Fruit fly (Drosophila melanogaster): ENCODE results near the gene ND-18.

The ND-18 gene

DNA sequence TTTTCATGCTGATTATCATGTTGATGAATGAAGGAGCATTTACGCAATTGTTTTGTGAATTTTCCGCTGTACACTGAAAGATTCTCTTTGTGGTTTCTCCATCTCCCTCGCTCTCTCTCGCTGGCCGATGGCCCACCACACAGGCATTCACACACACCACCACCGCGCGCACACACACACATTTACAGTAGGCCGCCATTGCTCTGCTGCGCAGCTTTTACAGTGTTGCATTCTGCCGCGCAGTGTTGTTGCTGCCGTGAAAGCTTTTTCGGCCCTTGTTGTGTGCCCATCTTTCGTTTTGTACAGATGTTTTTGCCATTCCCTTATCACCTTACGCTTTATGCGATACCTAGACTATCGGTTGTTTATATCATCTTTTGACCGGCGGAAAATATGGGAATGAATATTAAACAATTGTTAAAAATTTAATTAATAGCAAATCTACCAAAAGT, 4.6 kb downstream of the ND-18 start:
- peak; percentile 10 for TF ChIP-seq dmrt93B (GFP tag; optimal IDR thresholded peaks at IDR 0.05)
- TF ChIP-seq brk (GFP tag; optimal IDR thresholded peaks at IDR 0.05), result no peak
- TF ChIP-seq Hr83 (GFP tag; optimal IDR thresholded peaks at IDR 0.05; ENCODE audit: poor library complexity, severe bottlenecking), result peak; percentile 79
- no peak for TF ChIP-seq jim (GFP tag; optimal IDR thresholded peaks at IDR 0.05)
- TF ChIP-seq Abd-B (GFP tag; optimal IDR thresholded peaks at IDR 0.05), result no peak
- TF ChIP-seq GATAd (GFP tag; optimal IDR thresholded peaks at IDR 0.05), result no peak
- TF ChIP-seq tai (GFP tag; optimal IDR thresholded peaks at IDR 0.05), result no peak
- TF ChIP-seq CG9705 (GFP tag; optimal IDR thresholded peaks at IDR 0.05), result peak; percentile 9
- no peak for TF ChIP-seq Rel (GFP tag; optimal IDR thresholded peaks at IDR 0.05)
- TF ChIP-seq Rel (tag; optimal IDR thresholded peaks at IDR 0.05), result peak; percentile 67
- peak; percentile 55 for TF ChIP-seq N (GFP tag; optimal IDR thresholded peaks at IDR 0.05)
- TF ChIP-seq lola (GFP tag; optimal IDR thresholded peaks at IDR 0.05), result no peak
- TF ChIP-seq Vsx2 (GFP tag; optimal IDR thresholded peaks at IDR 0.05; ENCODE audit: partially characterized antibody), result no peak
- peak; percentile 26 for TF ChIP-seq Sp1 (GFP tag; optimal IDR thresholded peaks at IDR 0.05)
- no peak for TF ChIP-seq CrebA (GFP tag; optimal IDR thresholded peaks at IDR 0.05; ENCODE audit: borderline replicate concordance)
- TF ChIP-seq Dif (GFP tag; optimal IDR thresholded peaks at IDR 0.05; ENCODE audit: partially characterized antibody), result peak; percentile 51
- peak; percentile 24 for TF ChIP-seq CG32264 (GFP tag; optimal IDR thresholded peaks at IDR 0.05)
- TF ChIP-seq h (GFP tag; optimal IDR thresholded peaks at IDR 0.05), result peak; percentile 76
- TF ChIP-seq br (GFP tag; optimal IDR thresholded peaks at IDR 0.05), result peak; percentile 58
- TF ChIP-seq Hnf4 (GFP tag; optimal IDR thresholded peaks at IDR 0.05), result peak; percentile 72
- peak; percentile 7 for TF ChIP-seq OdsH (GFP tag; optimal IDR thresholded peaks at IDR 0.05)
- TF ChIP-seq psq (GFP tag; optimal IDR thresholded peaks at IDR 0.05), result peak; percentile 93
- no peak for TF ChIP-seq usp (GFP tag; optimal IDR thresholded peaks at IDR 0.05)
- TF ChIP-seq dl (GFP tag; optimal IDR thresholded peaks at IDR 0.05; ENCODE audit: insufficient read depth in 1 of 2, partially characterized antibody in 2 of 2), result peak in 1 of 2 experiments; percentile 52
- TF ChIP-seq Hr78 (GFP tag; optimal IDR thresholded peaks at IDR 0.05), result no peak
- TF ChIP-seq dsf (GFP tag; optimal IDR thresholded peaks at IDR 0.05; ENCODE audit: borderline replicate concordance), result no peak
- no peak for TF ChIP-seq pan (optimal IDR thresholded peaks at IDR 0.05)
- TF ChIP-seq ey (GFP tag; optimal IDR thresholded peaks at IDR 0.05), result no peak
- TF ChIP-seq Jra (GFP tag; optimal IDR thresholded peaks at IDR 0.05), result peak; percentile 16
- peak; percentile 46 for TF ChIP-seq woc (GFP tag; optimal IDR thresholded peaks at IDR 0.05)
- TF ChIP-seq Dfd (GFP tag; optimal IDR thresholded peaks at IDR 0.05), result no peak
- TF ChIP-seq foxo (GFP tag; optimal IDR thresholded peaks at IDR 0.05), result peak in 1 of 2 experiments; percentile 45
- TF ChIP-seq Mio (GFP tag; optimal IDR thresholded peaks at IDR 0.05), result no peak
- peak; percentile 19 for TF ChIP-seq HLH106 (tag; optimal IDR thresholded peaks at IDR 0.05)
- TF ChIP-seq sage (GFP tag; optimal IDR thresholded peaks at IDR 0.05), result no peak
- TF ChIP-seq Myc (optimal IDR thresholded peaks at IDR 0.05), result no peak
- no peak for TF ChIP-seq sv (GFP tag; optimal IDR thresholded peaks at IDR 0.05)
- TF ChIP-seq fru (GFP tag; optimal IDR thresholded peaks at IDR 0.05), result peak; percentile 7
- peak; percentile 55 for TF ChIP-seq rgr (GFP tag; optimal IDR thresholded peaks at IDR 0.05)

DNA sequence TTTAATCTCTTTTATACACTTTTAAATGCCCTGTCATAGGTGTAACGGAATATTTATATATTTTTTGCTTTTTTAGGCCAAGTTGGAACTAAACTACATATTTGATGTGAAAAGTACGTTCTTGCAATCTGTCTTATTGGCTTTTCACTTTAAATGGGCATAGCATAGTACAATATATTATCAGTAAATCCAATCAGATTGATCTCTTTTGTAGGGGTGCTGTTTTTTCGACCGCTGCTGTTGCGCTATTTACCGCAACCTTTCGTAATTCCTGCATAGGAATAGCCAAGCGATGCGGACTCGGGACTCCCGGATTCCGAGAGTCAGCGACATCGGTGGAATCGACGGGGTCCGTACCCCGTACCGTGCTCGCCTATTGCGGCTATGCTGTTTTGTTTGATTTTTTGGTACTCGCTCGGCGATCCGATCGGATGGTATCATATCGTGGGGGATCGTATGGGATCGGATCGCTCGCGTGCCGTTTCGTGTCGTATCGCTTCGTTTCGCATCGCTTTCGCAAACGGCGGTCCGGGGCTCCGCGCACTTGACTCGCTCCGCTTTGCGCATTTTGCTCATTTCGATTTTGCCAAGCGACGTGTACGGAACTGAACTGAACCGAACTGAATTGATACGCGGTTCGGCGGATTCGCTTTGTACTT, 5.7 kb downstream of the ND-18 start:
- no peak for TF ChIP-seq Dfd (GFP tag; optimal IDR thresholded peaks at IDR 0.05)
- no peak for TF ChIP-seq Mio (GFP tag; optimal IDR thresholded peaks at IDR 0.05)
- no peak for TF ChIP-seq Vsx2 (GFP tag; optimal IDR thresholded peaks at IDR 0.05; ENCODE audit: partially characterized antibody)
- no peak for TF ChIP-seq HLH106 (tag; optimal IDR thresholded peaks at IDR 0.05)
- no peak for TF ChIP-seq psq (GFP tag; optimal IDR thresholded peaks at IDR 0.05)
- no peak for TF ChIP-seq usp (GFP tag; optimal IDR thresholded peaks at IDR 0.05)
- TF ChIP-seq sv (GFP tag; optimal IDR thresholded peaks at IDR 0.05), result no peak
- no peak for TF ChIP-seq Abd-B (GFP tag; optimal IDR thresholded peaks at IDR 0.05)
- no peak for TF ChIP-seq tai (GFP tag; optimal IDR thresholded peaks at IDR 0.05)
- no peak for TF ChIP-seq ey (GFP tag; optimal IDR thresholded peaks at IDR 0.05)
- TF ChIP-seq CG32264 (GFP tag; optimal IDR thresholded peaks at IDR 0.05), result no peak
- TF ChIP-seq pan (optimal IDR thresholded peaks at IDR 0.05), result no peak
- TF ChIP-seq lola (GFP tag; optimal IDR thresholded peaks at IDR 0.05), result no peak
- TF ChIP-seq Jra (GFP tag; optimal IDR thresholded peaks at IDR 0.05), result no peak
- no peak for TF ChIP-seq CrebA (GFP tag; optimal IDR thresholded peaks at IDR 0.05; ENCODE audit: borderline replicate concordance)
- TF ChIP-seq Rel (GFP tag; optimal IDR thresholded peaks at IDR 0.05), result no peak
- TF ChIP-seq Rel (tag; optimal IDR thresholded peaks at IDR 0.05), result peak; percentile 96
- TF ChIP-seq GATAd (GFP tag; optimal IDR thresholded peaks at IDR 0.05), result no peak
- no peak for TF ChIP-seq dmrt93B (GFP tag; optimal IDR thresholded peaks at IDR 0.05)
- peak; percentile 2 for TF ChIP-seq woc (GFP tag; optimal IDR thresholded peaks at IDR 0.05)
- TF ChIP-seq brk (GFP tag; optimal IDR thresholded peaks at IDR 0.05), result no peak
- peak in 1 of 2 experiments; percentile 23 for TF ChIP-seq foxo (GFP tag; optimal IDR thresholded peaks at IDR 0.05)
- TF ChIP-seq Dif (GFP tag; optimal IDR thresholded peaks at IDR 0.05; ENCODE audit: partially characterized antibody), result peak; percentile 14
- TF ChIP-seq fru (GFP tag; optimal IDR thresholded peaks at IDR 0.05), result no peak
- TF ChIP-seq OdsH (GFP tag; optimal IDR thresholded peaks at IDR 0.05), result no peak
- no peak for TF ChIP-seq Myc (optimal IDR thresholded peaks at IDR 0.05)
- TF ChIP-seq dl (GFP tag; optimal IDR thresholded peaks at IDR 0.05; ENCODE audit: insufficient read depth in 1 of 2, partially characterized antibody in 2 of 2), result peak in 1 of 2 experiments; percentile 38
- no peak for TF ChIP-seq Hr83 (GFP tag; optimal IDR thresholded peaks at IDR 0.05; ENCODE audit: poor library complexity, severe bottlenecking)
- TF ChIP-seq Hnf4 (GFP tag; optimal IDR thresholded peaks at IDR 0.05), result no peak
- TF ChIP-seq sage (GFP tag; optimal IDR thresholded peaks at IDR 0.05), result no peak
- peak; percentile 57 for TF ChIP-seq rgr (GFP tag; optimal IDR thresholded peaks at IDR 0.05)
- no peak for TF ChIP-seq Hr78 (GFP tag; optimal IDR thresholded peaks at IDR 0.05)
- TF ChIP-seq br (GFP tag; optimal IDR thresholded peaks at IDR 0.05), result peak; percentile 41
- peak; percentile 98 for TF ChIP-seq h (GFP tag; optimal IDR thresholded peaks at IDR 0.05)
- TF ChIP-seq N (GFP tag; optimal IDR thresholded peaks at IDR 0.05), result no peak
- TF ChIP-seq Sp1 (GFP tag; optimal IDR thresholded peaks at IDR 0.05), result peak; percentile 33
- peak; percentile 51 for TF ChIP-seq jim (GFP tag; optimal IDR thresholded peaks at IDR 0.05)
- TF ChIP-seq dsf (GFP tag; optimal IDR thresholded peaks at IDR 0.05; ENCODE audit: borderline replicate concordance), result no peak
- TF ChIP-seq CG9705 (GFP tag; optimal IDR thresholded peaks at IDR 0.05), result no peak
